Worm (Caenorhabditis elegans): Measurements from ENCODE around the gene F07F6.2.
A peak's percentile ranks its signal among the peaks of the same experiment; 100 is the strongest.

Gene F07F6.2

ce11 chrII:5414040-5414439 lies 16.0 kb upstream of the F07F6.2 start, which contains the start of the genes EEED8.14 and EEED8.3 (continued):
- TF ChIP-seq sea-2 (GFP tag; IDR thresholded peaks at IDR 0.05) (no peak), hrde-1 (tag; optimal IDR thresholded peaks at IDR 0.05; ENCODE audit: borderline replicate concordance) (no peak), snpc-1.3 (tag; optimal IDR thresholded peaks at IDR 0.05; ENCODE audit: insufficient read depth) (peak; percentile 0), lin-54 (GFP tag; optimal IDR thresholded peaks at IDR 0.05) (peak; percentile 13), K12H6.12 (tag; optimal IDR thresholded peaks at IDR 0.05) (no peak), nhr-179 (tag; optimal IDR thresholded peaks at IDR 0.05) (no peak), B0035.1 (tag; optimal IDR thresholded peaks at IDR 0.05) (no peak), madf-8 (GFP tag; conservative IDR thresholded peaks at IDR 0.05) (peak; percentile 61), madf-6 (GFP tag; IDR thresholded peaks at IDR 0.05) (peak; percentile 80), B0336.3 (GFP tag; IDR thresholded peaks at IDR 0.05) (no peak), snpc-1.1 (tag; optimal IDR thresholded peaks at IDR 0.05; ENCODE audit: insufficient read depth) (no peak)

DNA sequence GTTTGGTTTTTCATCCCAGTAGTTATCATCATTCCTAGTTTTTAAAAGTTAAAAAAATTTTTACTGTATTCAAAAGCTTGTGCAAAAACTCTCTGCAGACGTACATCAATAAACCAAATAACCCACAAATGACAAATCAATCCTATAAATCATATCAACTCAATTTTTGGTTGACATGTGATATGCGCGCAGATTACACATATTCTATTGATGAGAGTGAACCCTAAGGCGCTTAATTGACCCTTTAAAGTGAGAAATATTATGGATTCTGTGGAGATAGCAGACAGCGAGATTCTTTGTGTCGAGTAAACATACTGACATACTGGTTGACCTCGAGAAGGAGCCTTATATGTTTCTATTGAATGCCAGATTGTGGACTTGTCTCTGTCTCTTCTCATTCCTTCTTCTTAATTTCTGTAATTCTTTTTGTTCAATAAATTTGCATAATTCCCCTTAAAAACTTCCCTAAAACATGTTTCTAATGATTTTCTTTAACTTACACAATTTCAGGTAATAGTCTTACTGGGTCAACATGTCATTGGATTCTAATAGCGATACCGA lies 13.7 kb upstream of the F07F6.2 start, which contains the start of gene EEED8.2:
EEED8.2 (plus strand) TSS at position 511 of the 561 bp plus-strand sequence.
- TF ChIP-seq madf-6 (GFP tag; IDR thresholded peaks at IDR 0.05) (no peak), F49E8.2 (tag; optimal IDR thresholded peaks at IDR 0.05; ENCODE audit: insufficient read depth) (no peak), nfyb-1 (GFP tag; IDR thresholded peaks at IDR 0.05) (no peak), F39B2.1 (GFP tag; IDR thresholded peaks at IDR 0.05) (no peak), K11D2.4 (GFP tag; IDR thresholded peaks at IDR 0.05) (no peak)

DNA sequence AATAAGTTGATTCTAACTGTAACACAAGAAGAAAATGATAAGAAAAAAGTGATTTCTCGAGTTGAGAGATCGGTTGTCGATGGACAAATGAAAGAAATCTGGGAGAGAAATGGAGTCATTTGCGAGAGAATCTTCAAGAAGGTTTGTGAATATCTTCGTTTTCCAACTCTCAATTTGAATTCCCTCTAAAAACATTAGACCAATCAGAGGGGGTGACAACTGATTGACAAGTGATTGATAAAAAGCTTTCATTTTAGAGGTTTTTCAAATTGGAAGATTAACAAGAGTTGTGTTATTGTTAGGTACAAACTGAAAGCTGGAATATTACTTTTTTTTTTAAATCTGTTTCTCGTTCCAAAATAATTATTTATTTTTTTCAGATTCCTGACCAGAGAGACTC lies 12.1 kb upstream of the F07F6.2 start:
- TF ChIP-seq gei-17 (GFP tag; optimal IDR thresholded peaks at IDR 0.05), result no peak
- no peak for TF ChIP-seq athp-1 (tag; optimal IDR thresholded peaks at IDR 0.05)
- TF ChIP-seq ztf-25 (GFP tag; IDR thresholded peaks at IDR 0.05), result no peak
- no peak for TF ChIP-seq Y79H2A.3 (GFP tag; conservative IDR thresholded peaks at IDR 0.05)
- TF ChIP-seq snpc-1.1 (tag; optimal IDR thresholded peaks at IDR 0.05; ENCODE audit: insufficient read depth), result no peak
- TF ChIP-seq mcd-1 (GFP tag; IDR thresholded peaks at IDR 0.05), result no peak
- TF ChIP-seq tbx-9 (tag; optimal IDR thresholded peaks at IDR 0.05; ENCODE audit: borderline replicate concordance), result no peak
- TF ChIP-seq ccch-3 (GFP tag; optimal IDR thresholded peaks at IDR 0.05), result no peak
- TF ChIP-seq akir-1 (GFP tag; optimal IDR thresholded peaks at IDR 0.05), result no peak
- no peak for TF ChIP-seq rec-8 (tag; optimal IDR thresholded peaks at IDR 0.05)
- no peak for TF ChIP-seq Y95B8A.8 (GFP tag; IDR thresholded peaks at IDR 0.05)
- no peak for TF ChIP-seq aptf-3 (GFP tag; IDR thresholded peaks at IDR 0.05)
- TF ChIP-seq F55B11.4 (tag; optimal IDR thresholded peaks at IDR 0.05; ENCODE audit: borderline replicate concordance, insufficient read depth), result no peak
- no peak for TF ChIP-seq ZK185.1 (tag; optimal IDR thresholded peaks at IDR 0.05; ENCODE audit: poor library complexity, severe bottlenecking)
- TF ChIP-seq lir-1 (GFP tag; conservative IDR thresholded peaks at IDR 0.05), result no peak
- no peak for TF ChIP-seq attf-6 (GFP tag; IDR thresholded peaks at IDR 0.05)
- TF ChIP-seq mxl-1 (tag; optimal IDR thresholded peaks at IDR 0.05), result no peak
- TF ChIP-seq nfyb-1 (GFP tag; IDR thresholded peaks at IDR 0.05), result no peak
- TF ChIP-seq ama-1 (optimal IDR thresholded peaks at IDR 0.05), result no peak
- no peak for TF ChIP-seq ama-1 (GFP tag; optimal IDR thresholded peaks at IDR 0.05)
- TF ChIP-seq dox-1 (GFP tag; IDR thresholded peaks at IDR 0.05), result no peak

ce11 chrII:5418317-5418716 lies 11.7 kb upstream of the F07F6.2 start:
- TF ChIP-seq zfh-2 (GFP tag; conservative IDR thresholded peaks at IDR 0.05) (no peak), akir-1 (GFP tag; optimal IDR thresholded peaks at IDR 0.05) (no peak), ztf-26 (tag; optimal IDR thresholded peaks at IDR 0.05) (no peak), ceh-58 (GFP tag; IDR thresholded peaks at IDR 0.05) (no peak), tbx-9 (tag; optimal IDR thresholded peaks at IDR 0.05; ENCODE audit: borderline replicate concordance) (no peak), aptf-3 (GFP tag; IDR thresholded peaks at IDR 0.05) (no peak), B0019.2 (GFP tag; conservative IDR thresholded peaks at IDR 0.05) (no peak), Y67H2A.10 (GFP tag; conservative IDR thresholded peaks at IDR 0.05) (no peak), F55B11.4 (tag; optimal IDR thresholded peaks at IDR 0.05; ENCODE audit: borderline replicate concordance, insufficient read depth) (no peak), attf-6 (GFP tag; IDR thresholded peaks at IDR 0.05) (no peak), ceh-79 (tag; optimal IDR thresholded peaks at IDR 0.05) (no peak), nhr-120 (GFP tag; IDR thresholded peaks at IDR 0.05) (no peak), mcd-1 (GFP tag; IDR thresholded peaks at IDR 0.05) (no peak)
